Fruit fly (Drosophila melanogaster): ENCODE results near the gene CG9386.
A peak's percentile ranks its signal among the peaks of the same experiment; 100 is the strongest.

CG9386 gene

dm6 chr3R:9572929-9573811, 18.0 kb upstream of the CG9386 start (continued):
- TF ChIP-seq seq (GFP tag; IDR thresholded peaks at IDR 0.05) = peak; percentile 33; the same call in 1 of the 2 replicates
- peak; percentile 47 for TF ChIP-seq CG7987 (GFP tag; optimal IDR thresholded peaks at IDR 0.05)
- TF ChIP-seq crol (GFP tag; IDR thresholded peaks at IDR 0.05) = peak; percentile 86
- TF ChIP-seq CG4707 (GFP tag; optimal IDR thresholded peaks at IDR 0.05) = peak; percentile 3
- TF ChIP-seq dysf (GFP tag; IDR thresholded peaks at IDR 0.05) = no peak
- peak; percentile 2 for TF ChIP-seq CG12104 (GFP tag; optimal IDR thresholded peaks at IDR 0.05)
- TF ChIP-seq CG10543 (GFP tag; optimal IDR thresholded peaks at IDR 0.05) = peak; percentile 31
- peak; percentile 71 for TF ChIP-seq Jarid2 (GFP tag; optimal IDR thresholded peaks at IDR 0.05)
- TF ChIP-seq CG18599 (GFP tag; optimal IDR thresholded peaks at IDR 0.05) = peak; percentile 19
- no peak for TF ChIP-seq h (optimal IDR thresholded peaks at IDR 0.05)
- peak; percentile 35; the same call in 1 of the 3 replicates for TF ChIP-seq ci (GFP tag; IDR thresholded peaks at IDR 0.05)
- TF ChIP-seq jumu (GFP tag; optimal IDR thresholded peaks at IDR 0.05) = no peak
- peak; percentile 10; the same call in 1 of the 2 replicates for TF ChIP-seq CG13287 (GFP tag; IDR thresholded peaks at IDR 0.05; ENCODE audit: partially characterized antibody)
- TF ChIP-seq sug (tag; optimal IDR thresholded peaks at IDR 0.05) = peak; percentile 50
- 0 out of 2 replicates have a peak, but pooled peaks have one; percentile 25 for TF ChIP-seq ttk (GFP tag; IDR thresholded peaks at IDR 0.05)
- TF ChIP-seq bbx (GFP tag; IDR thresholded peaks at IDR 0.05; ENCODE audit: partially characterized antibody) = 0 out of 2 replicates have a peak, but pooled peaks have one; percentile 29
- peak; percentile 72 for TF ChIP-seq Ets65A (GFP tag)
- TF ChIP-seq yki (optimal IDR thresholded peaks at IDR 0.05) = no peak
- TF ChIP-seq slbo (GFP tag; IDR thresholded peaks at IDR 0.05) = peak; percentile 19
- TF ChIP-seq CG4282 (GFP tag; optimal IDR thresholded peaks at IDR 0.05) = no peak
- TF ChIP-seq HmgZ (tag; optimal IDR thresholded peaks at IDR 0.05) = peak; percentile 33
- TF ChIP-seq CG33213 (GFP tag; optimal IDR thresholded peaks at IDR 0.05) = no peak
- no peak for TF ChIP-seq wek (GFP tag; optimal IDR thresholded peaks at IDR 0.05)
- TF ChIP-seq CG34422 (GFP tag; IDR thresholded peaks at IDR 0.05) = peak; percentile 63; the same call in 1 of the 3 replicates
- TF ChIP-seq Bgb (GFP tag; IDR thresholded peaks at IDR 0.05; ENCODE audit: partially characterized antibody) = peak; percentile 43; the same call in 1 of the 2 replicates
- TF ChIP-seq CG2199 (GFP tag; IDR thresholded peaks at IDR 0.05) = 0 out of 3 replicates have a peak, but pooled peaks have one; percentile 40
- TF ChIP-seq CG14667 (GFP tag; IDR thresholded peaks at IDR 0.05) = no peak
- TF ChIP-seq lab (GFP tag; optimal IDR thresholded peaks at IDR 0.05) = peak; percentile 53
- no peak for TF ChIP-seq CG10209 (GFP tag; optimal IDR thresholded peaks at IDR 0.05)
- TF ChIP-seq CG8290 (GFP tag; optimal IDR thresholded peaks at IDR 0.05) = no peak
- peak in 1 of 2 experiments; percentile 28 for TF ChIP-seq CG8290 (tag; optimal IDR thresholded peaks at IDR 0.05)
- TF ChIP-seq rib (GFP tag; IDR thresholded peaks at IDR 0.05) = 0 out of 2 replicates have a peak, but pooled peaks have one; percentile 15
- peak; percentile 45; the same call in 1 of the 2 replicates for TF ChIP-seq bowl (GFP tag; IDR thresholded peaks at IDR 0.05)
- TF ChIP-seq HLH4C (GFP tag; IDR thresholded peaks at IDR 0.05; ENCODE audit: partially characterized antibody) = 0 out of 3 replicates have a peak, but pooled peaks have one; percentile 20
- 0 out of 2 replicates have a peak, but pooled peaks have one; percentile 32 for TF ChIP-seq Rfx (GFP tag; IDR thresholded peaks at IDR 0.05)
- 0 out of 2 replicates have a peak, but pooled peaks have one; percentile 26 for TF ChIP-seq CG5953 (GFP tag; IDR thresholded peaks at IDR 0.05)
- peak; percentile 80 for TF ChIP-seq Med (GFP tag)
- peak; percentile 88 for TF ChIP-seq grn (GFP tag; optimal IDR thresholded peaks at IDR 0.05)
- TF ChIP-seq eyg (GFP tag; optimal IDR thresholded peaks at IDR 0.05) = no peak
- TF ChIP-seq Ptx1 (GFP tag; IDR thresholded peaks at IDR 0.05) = 0 out of 2 replicates have a peak, but pooled peaks have one; percentile 7
- peak; percentile 35; the same call in 1 of the 2 replicates for TF ChIP-seq Atf6 (GFP tag; IDR thresholded peaks at IDR 0.05)
- TF ChIP-seq chinmo (GFP tag; IDR thresholded peaks at IDR 0.05; ENCODE audit: partially characterized antibody) = peak; percentile 69; the same call in 2 of the 4 replicates
- no peak for TF ChIP-seq cg (GFP tag; optimal IDR thresholded peaks at IDR 0.05)
- peak; percentile 28; the same call in 1 of the 2 replicates for TF ChIP-seq amos (GFP tag; IDR thresholded peaks at IDR 0.05; ENCODE audit: partially characterized antibody)
- TF ChIP-seq CG32532 (GFP tag; IDR thresholded peaks at IDR 0.05) = peak; percentile 38; the same call in 1 of the 2 replicates

Data from whole organism, embryonic.